Worm (Caenorhabditis elegans) whole organism, L4 larva: ENCODE measurements around the gene K02E11.10.

Source experiments
- D1046.2 ChIP-seq: fragments of 200-800 bp; sonication (Bioruptor generic); IDR thresholded peaks from 2 replicates; pipeline ENCODE4 v1.3.6; 2022; ENCODE audit warnings: missing genetic modification characterization, missing compliant biosample characterization
- F37D6.2 ChIP-seq: sonication (generic microtip); optimal IDR thresholded peaks from 2 replicates; lab custom pipeline; 2016; ENCODE audit warnings: mild to moderate bottlenecking, missing genetic modification characterization, missing compliant biosample characterization
- F44E2.7 ChIP-seq: fragments of 200-800 bp; sonication (Bioruptor generic); IDR thresholded peaks from 2 replicates; pipeline ENCODE4 v2.1.2; 2022; ENCODE audit warnings: missing genetic modification characterization, missing compliant biosample characterization
- R02D3.7 ChIP-seq: fragments of 150-350 bp; sonication (generic microtip); optimal IDR thresholded peaks from 3 replicates; lab custom pipeline; 2014; ENCODE audit warnings: missing biosample characterization, missing genetic modification characterization
- T20F7.1 ChIP-seq: fragments of 200-800 bp; sonication (Bioruptor generic); optimal IDR thresholded peaks from 2 replicates; lab custom pipeline; 2018; ENCODE audit warnings: mild to moderate bottlenecking, missing genetic modification characterization, missing compliant biosample characterization
- Y105C5A.15 ChIP-seq: fragments of 200-800 bp; sonication (Bioruptor generic); IDR thresholded peaks from 2 replicates; pipeline ENCODE4 v1.3.6; 2022; ENCODE audit warnings: missing genetic modification characterization, missing compliant biosample characterization
- Y48G9A.11 ChIP-seq: fragments of 200-800 bp; sonication (Bioruptor generic); IDR thresholded peaks from 2 replicates; pipeline ENCODE4 v1.3.6; 2022; ENCODE audit warnings: missing genetic modification reagents, missing genetic modification characterization, missing compliant biosample characterization
- Y5F2A.4 ChIP-seq: fragments of 200-800 bp; sonication (Bioruptor generic); optimal IDR thresholded peaks from 2 replicates; lab custom pipeline; 2018; ENCODE audit warnings: mild to moderate bottlenecking, missing genetic modification characterization, missing compliant biosample characterization
- arid-1 ChIP-seq: fragments of 200-800 bp; sonication (Bioruptor generic); conservative IDR thresholded peaks from 2 replicates; pipeline ENCODE4 v1.3.6; 2022; ENCODE audit warnings: missing genetic modification reagents, missing genetic modification characterization, missing compliant biosample characterization
- attf-4 ChIP-seq: sonication (generic microtip); optimal IDR thresholded peaks from 3 replicates; lab custom pipeline; 2017; ENCODE audit warnings: missing biosample characterization, missing genetic modification characterization
- ceh-20 ChIP-seq: fragments of 200-800 bp; sonication (Bioruptor generic); IDR thresholded peaks from 2 replicates; pipeline ENCODE4 v1.3.6; 2022; ENCODE audit warnings: missing genetic modification reagents, missing genetic modification characterization, missing compliant biosample characterization
- daf-8 ChIP-seq: fragments of 200-800 bp; sonication (Bioruptor generic); IDR thresholded peaks from 2 replicates; pipeline ENCODE4 v1.3.6; 2022; ENCODE audit warnings: missing genetic modification characterization, missing compliant biosample characterization
- dmd-6 ChIP-seq: fragments of 200-800 bp; sonication (Bioruptor generic); IDR thresholded peaks from 2 replicates; pipeline ENCODE4 v1.3.6; 2022; ENCODE audit warnings: missing genetic modification reagents, missing genetic modification characterization, missing compliant biosample characterization
- dpl-1 ChIP-seq: fragments of 150-350 bp; optimal IDR thresholded peaks from 2 replicates; lab custom pipeline; 2014; ENCODE audit warnings: missing biosample characterization, missing genetic modification reagents, missing genetic modification characterization
- duxl-1 ChIP-seq: sonication (generic microtip); optimal IDR thresholded peaks from 2 replicates; lab custom pipeline; 2016; ENCODE audit warnings: mild to moderate bottlenecking, missing genetic modification characterization, moderate library complexity, missing compliant biosample characterization; ENCODE audit not compliant: poor library complexity
- egl-27 ChIP-seq: sonication (generic microtip); optimal IDR thresholded peaks from 3 replicates; lab custom pipeline; 2017; ENCODE audit warnings: missing biosample characterization, missing genetic modification reagents, missing genetic modification characterization
- fos-1 ChIP-seq: fragments of 150-350 bp; optimal IDR thresholded peaks from 2 replicates; lab custom pipeline; 2014; ENCODE audit warnings: missing biosample characterization, missing genetic modification characterization
- hlh-11 ChIP-seq: fragments of 200-800 bp; sonication (Bioruptor generic); optimal IDR thresholded peaks from 2 replicates; lab custom pipeline; 2018; ENCODE audit warnings: mild to moderate bottlenecking, missing genetic modification characterization, missing compliant biosample characterization
- hlh-30 ChIP-seq: sonication (generic microtip); optimal IDR thresholded peaks from 2 replicates; lab custom pipeline; 2017; ENCODE audit warnings: antibody characterized with exemption, mild to moderate bottlenecking, missing genetic modification characterization, missing compliant biosample characterization; ENCODE audit not compliant: insufficient read depth
- lin-1 ChIP-seq: fragments of 200-800 bp; sonication (Bioruptor generic); IDR thresholded peaks from 2 replicates; pipeline ENCODE4 v1.3.6; 2022; ENCODE audit warnings: missing genetic modification reagents, missing genetic modification characterization, missing compliant biosample characterization
- lin-15B ChIP-seq: fragments of 150-350 bp; sonication (generic microtip); optimal IDR thresholded peaks from 3 replicates; lab custom pipeline; 2014; ENCODE audit warnings: missing biosample characterization, missing genetic modification characterization
- lin-29 ChIP-seq: fragments of 200-800 bp; sonication (Bioruptor generic); IDR thresholded peaks from 2 replicates; pipeline ENCODE4 v1.3.6; 2022; ENCODE audit warnings: missing genetic modification reagents, missing genetic modification characterization, missing compliant biosample characterization
- lir-3 ChIP-seq: sonication (generic microtip); optimal IDR thresholded peaks from 2 replicates; lab custom pipeline; 2016; ENCODE audit warnings: mild to moderate bottlenecking, missing genetic modification characterization, missing compliant biosample characterization
- lsy-2 ChIP-seq, 2 experiments: fragments of 150-350 bp in 1 of 2; sonication (generic microtip) in 1 of 2; optimal IDR thresholded peaks; 2 replicates each; lab custom pipeline; 2014 to 2017; ENCODE audit warnings: missing biosample characterization in 2 of 2, missing genetic modification characterization in 2 of 2
- madf-9 ChIP-seq: fragments of 200-800 bp; sonication (Bioruptor generic); conservative IDR thresholded peaks from 2 replicates; pipeline ENCODE4 v1.3.6; 2022; ENCODE audit warnings: missing genetic modification reagents, missing genetic modification characterization, missing compliant biosample characterization
- mdl-1 ChIP-seq, 2 experiments: fragments of 150-350 bp in 1 of 2; sonication (generic microtip) in 1 of 2; optimal IDR thresholded peaks; 2 replicates each; lab custom pipeline; 2014 to 2017; ENCODE audit warnings: missing biosample characterization in 2 of 2, missing genetic modification characterization in 2 of 2
- mxl-3 ChIP-seq: fragments of 200-800 bp; sonication (Bioruptor generic); optimal IDR thresholded peaks from 2 replicates; lab custom pipeline; 2018; ENCODE audit warnings: mild to moderate bottlenecking, missing genetic modification characterization, missing compliant biosample characterization
- nhr-10 ChIP-seq: fragments of 150-350 bp; optimal IDR thresholded peaks from 2 replicates; lab custom pipeline; 2014; ENCODE audit warnings: missing biosample characterization, missing genetic modification characterization
- nhr-102 ChIP-seq: sonication (generic microtip); optimal IDR thresholded peaks from 2 replicates; lab custom pipeline; 2016; ENCODE audit warnings: mild to moderate bottlenecking, missing genetic modification characterization, moderate library complexity, missing compliant biosample characterization
- nhr-111 ChIP-seq: fragments of 200-800 bp; sonication (Bioruptor generic); optimal IDR thresholded peaks from 2 replicates; lab custom pipeline; 2018; ENCODE audit warnings: mild to moderate bottlenecking, missing genetic modification characterization, missing compliant biosample characterization
- nhr-237 ChIP-seq: sonication (generic microtip); optimal IDR thresholded peaks from 2 replicates; lab custom pipeline; 2017; ENCODE audit warnings: missing biosample characterization, missing genetic modification characterization
- nhr-25 ChIP-seq: sonication (generic microtip); optimal IDR thresholded peaks from 2 replicates; lab custom pipeline; 2017; ENCODE audit warnings: missing genetic modification characterization, mild to moderate bottlenecking, missing compliant biosample characterization, antibody characterized with exemption, moderate library complexity, borderline replicate concordance; ENCODE audit not compliant: insufficient read depth
- nhr-28 ChIP-seq: fragments of 150-350 bp; optimal IDR thresholded peaks from 2 replicates; lab custom pipeline; 2014; ENCODE audit warnings: missing biosample characterization, missing genetic modification characterization
- nhr-48 ChIP-seq: sonication (generic microtip); optimal IDR thresholded peaks from 2 replicates; lab custom pipeline; 2016; ENCODE audit warnings: mild to moderate bottlenecking, missing genetic modification characterization, missing compliant biosample characterization
- nhr-6 ChIP-seq: fragments of 150-350 bp; optimal IDR thresholded peaks from 2 replicates; lab custom pipeline; 2014; ENCODE audit warnings: missing biosample characterization, missing genetic modification characterization
- nhr-77 ChIP-seq: fragments of 150-350 bp; optimal IDR thresholded peaks from 2 replicates; lab custom pipeline; 2014; ENCODE audit warnings: missing biosample characterization, missing genetic modification characterization
- pqm-1 ChIP-seq: sonication (generic microtip); optimal IDR thresholded peaks from 2 replicates; lab custom pipeline; 2017; ENCODE audit warnings: missing biosample characterization, missing genetic modification characterization
- saeg-2 ChIP-seq: fragments of 200-800 bp; sonication (Bioruptor generic); IDR thresholded peaks from 2 replicates; pipeline ENCODE4 v1.3.6; 2022; ENCODE audit warnings: missing genetic modification reagents, missing genetic modification characterization, missing compliant biosample characterization
- spr-3 ChIP-seq: fragments of 200-800 bp; sonication (Bioruptor generic); optimal IDR thresholded peaks from 2 replicates; lab custom pipeline; 2018; ENCODE audit warnings: mild to moderate bottlenecking, missing genetic modification characterization, missing compliant biosample characterization
- tra-1 ChIP-seq: fragments of 200-800 bp; sonication (Bioruptor generic); IDR thresholded peaks from 2 replicates; pipeline ENCODE4 v1.3.6; 2022; ENCODE audit warnings: missing genetic modification reagents, missing genetic modification characterization, missing compliant biosample characterization
- unc-62 ChIP-seq, 3 experiments: fragments of 150-350 bp in 1 of 3; sonication (generic microtip); optimal IDR thresholded peaks in 2 of 3; peaks in 1 of 3; 1 replicate in 1 of 3; 2 replicates in 2 of 3; lab custom pipeline; 2014 to 2017; ENCODE audit warnings: missing biosample characterization in 3 of 3, missing genetic modification characterization in 3 of 3, missing genetic modification reagents in 3 of 3, missing genotype in 1 of 3
- vab-7 ChIP-seq: fragments of 200-800 bp; sonication (Bioruptor generic); IDR thresholded peaks from 2 replicates; pipeline ENCODE4 v1.3.6; 2022; ENCODE audit warnings: missing genetic modification reagents, missing genetic modification characterization, missing compliant biosample characterization
- zag-1 ChIP-seq: fragments of 150-350 bp; optimal IDR thresholded peaks from 2 replicates; lab custom pipeline; 2014; ENCODE audit warnings: missing biosample characterization, missing genetic modification characterization
- zfp-3 ChIP-seq: fragments of 200-800 bp; sonication (Bioruptor generic); conservative IDR thresholded peaks from 2 replicates; pipeline ENCODE4 v1.3.6; 2022; ENCODE audit warnings: missing genetic modification reagents, missing genetic modification characterization, missing compliant biosample characterization
- zip-11 ChIP-seq: fragments of 200-800 bp; sonication (Bioruptor generic); IDR thresholded peaks from 2 replicates; pipeline ENCODE4 v1.3.6; 2022; ENCODE audit warnings: missing genetic modification characterization, missing compliant biosample characterization

K02E11.10 gene

ce11 chrV:14215106-14215505 is 25.8 kb downstream of the K02E11.10 start, which contains the start of gene T16A9.5:
Gene T16A9.5 (minus strand): TSS chrV:14215206.
- TF ChIP-seq lsy-2 (tag; optimal IDR thresholded peaks at IDR 0.05; lab: Kevin White, UChicago) (no peak), zfp-3 (GFP tag; lab: Robert Waterston, UW) (no peak), spr-3 (GFP tag; lab: Kevin White, UChicago) (no peak), zip-11 (GFP tag; lab: Robert Waterston, UW) (no peak), duxl-1 (tag; lab: Kevin White, UChicago) (no peak), dpl-1 (no peak), tra-1 (GFP tag; lab: Robert Waterston, UW) (no peak), attf-4 (tag; lab: Kevin White, UChicago) (no peak), dmd-6 (GFP tag; lab: Robert Waterston, UW) (no peak), madf-9 (GFP tag; lab: Robert Waterston, UW) (no peak), nhr-28 (tag; lab: Kevin White, UChicago) (no peak), mxl-3 (GFP tag; lab: Kevin White, UChicago) (no peak), saeg-2 (no peak), R02D3.7 (tag; lab: Kevin White, UChicago) (no peak), daf-8 (no peak), nhr-102 (tag; lab: Kevin White, UChicago) (no peak), egl-27 (no peak)

- TF ChIP-seq Y5F2A.4 (GFP tag; lab: Kevin White, UChicago) (no peak), T20F7.1 (GFP tag; lab: Kevin White, UChicago) (peak; percentile 42), lin-1 (GFP tag; lab: Robert Waterston, UW) (peak; percentile 34; the same call in 1 of the 2 replicates), nhr-6 (no peak), mdl-1 (tag; optimal IDR thresholded peaks at IDR 0.05; lab: Kevin White, UChicago) (peak in 1 of 2 experiments; percentile 81), Y105C5A.15 (no peak), hlh-30 (tag; lab: Kevin White, UChicago) (peak; percentile 83), F44E2.7 (GFP tag; lab: Robert Waterston, UW) (no peak), pqm-1 (tag; lab: Kevin White, UChicago) (peak; percentile 70), lin-29 (GFP tag; lab: Robert Waterston, UW) (no peak), mxl-3 (GFP tag; lab: Kevin White, UChicago) (peak; percentile 83), arid-1 (GFP tag; lab: Robert Waterston, UW) (no peak), nhr-237 (tag; lab: Kevin White, UChicago) (no peak), unc-62 (GFP tag; optimal IDR thresholded peaks at IDR 0.05 in 1 of 2; lab: Kevin White, UChicago) (peak in 1 of 2 experiments; percentile 99), unc-62 (tag; optimal IDR thresholded peaks at IDR 0.05; lab: Kevin White, UChicago) (no peak), F37D6.2 (no peak), lin-15B (tag; lab: Kevin White, UChicago) (no peak), nhr-77 (tag; lab: Kevin White, UChicago) (peak; percentile 74), Y48G9A.11 (GFP tag; lab: Robert Waterston, UW) (no peak), nhr-48 (tag; lab: Kevin White, UChicago) (peak; percentile 66), dmd-6 (GFP tag; lab: Robert Waterston, UW) (peak; percentile 60), nhr-28 (tag; lab: Kevin White, UChicago) (peak; percentile 93), dpl-1 (no peak), saeg-2 (no peak), nhr-10 (tag; lab: Kevin White, UChicago) (no peak), lir-3 (no peak), hlh-11 (tag; lab: Kevin White, UChicago) (peak; percentile 76)
- TF ChIP-seq, all 104 proteins: peak for 12
Measured at ce11 chrV:14212813-14213212, 28.1 kb downstream of the K02E11.10 start.

- TF ChIP-seq ceh-20 (GFP tag; lab: Robert Waterston, UW) (no peak), D1046.2 (GFP tag; lab: Robert Waterston, UW) (no peak), vab-7 (GFP tag; lab: Robert Waterston, UW) (no peak), nhr-111 (GFP tag; lab: Kevin White, UChicago) (no peak), nhr-48 (tag; lab: Kevin White, UChicago) (no peak), nhr-25 (tag; lab: Kevin White, UChicago) (no peak), zag-1 (no peak), fos-1 (tag; lab: Kevin White, UChicago) (no peak)
Measured at ce11 chrV:14210743-14211142, 30.2 kb downstream of the K02E11.10 start, which contains the start of gene str-230. Gene str-230 (minus strand): TSS chrV:14210843.
